Fruit fly (Drosophila melanogaster) whole organism, wandering third instar larva: ENCODE data around the gene CG7974.

Experiments used
- HLH106 ChIP-seq: fragments of 200-800 bp; optimal IDR thresholded peaks from 3 replicates; lab custom pipeline; 2019; ENCODE audit warnings: missing biosample characterization, mild to moderate bottlenecking, missing genetic modification characterization, moderate library complexity
- Hr78 ChIP-seq: fragments of >200 bp; optimal IDR thresholded peaks from 2 replicates; lab custom pipeline; 2017; ENCODE audit warnings: missing biosample characterization, missing genetic modification characterization
- Rel ChIP-seq, 2 experiments: fragments of 200-800 bp; sonication (Bioruptor generic) in 1 of 2; optimal IDR thresholded peaks; 2 replicates in 1 of 2; 3 replicates in 1 of 2; lab custom pipeline; 2016 to 2019; ENCODE audit warnings: mild to moderate bottlenecking in 2 of 2, missing biosample characterization in 2 of 2, missing genetic modification characterization in 2 of 2, moderate library complexity in 1 of 2
- br ChIP-seq: fragments of 200-800 bp; sonication (Bioruptor generic); optimal IDR thresholded peaks from 2 replicates; lab custom pipeline; 2016; ENCODE audit warnings: missing biosample characterization, missing genetic modification characterization
- ey ChIP-seq: fragments of 200-800 bp; sonication (Bioruptor generic); optimal IDR thresholded peaks from 2 replicates; lab custom pipeline; 2016; ENCODE audit warnings: missing biosample characterization, missing genetic modification characterization
- h ChIP-seq: fragments of 200-800 bp; sonication (Bioruptor generic); optimal IDR thresholded peaks from 3 replicates; lab custom pipeline; 2016; ENCODE audit warnings: missing biosample characterization, mild to moderate bottlenecking, missing genetic modification characterization
- pan ChIP-seq: fragments of >200 bp; optimal IDR thresholded peaks from 2 replicates; lab custom pipeline; 2017
- psq ChIP-seq: fragments of 200-800 bp; sonication (Bioruptor generic); optimal IDR thresholded peaks from 3 replicates; lab custom pipeline; 2017; ENCODE audit warnings: missing biosample characterization, mild to moderate bottlenecking, missing genetic modification characterization, moderate library complexity

DNA sequence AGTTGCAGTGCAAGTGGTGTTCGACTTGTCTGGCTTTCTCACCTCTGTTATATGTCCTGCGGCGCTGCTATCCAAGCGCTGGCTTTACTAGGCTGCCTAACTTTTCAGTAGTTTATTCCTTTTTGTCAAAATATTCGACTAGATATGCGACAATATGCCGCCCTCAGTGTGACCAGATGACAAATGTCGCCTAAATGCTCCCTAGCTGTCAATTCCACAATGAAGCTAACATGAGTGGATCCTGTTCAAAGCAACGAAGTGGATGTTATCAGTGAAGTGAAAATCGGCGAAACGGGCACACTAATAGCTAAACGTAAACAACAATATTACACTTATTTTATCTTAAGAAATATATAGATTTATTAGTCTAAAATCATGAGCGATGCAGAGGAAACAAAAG lies at the start of gene CG7974, which contains the start of gene Srrm234:
- TF ChIP-seq ey (GFP tag; lab: Kevin White, UChicago): no peak
- TF ChIP-seq pan (lab: Kevin White, UChicago): no peak
- no peak for TF ChIP-seq br (GFP tag; lab: Kevin White, UChicago)
- no peak for TF ChIP-seq HLH106 (tag; lab: Kevin White, UChicago)
- no peak for TF ChIP-seq Hr78
- no peak for TF ChIP-seq psq (GFP tag; lab: Kevin White, UChicago)
- no peak for TF ChIP-seq Rel (GFP tag; optimal IDR thresholded peaks at IDR 0.05; lab: Kevin White, UChicago)
- TF ChIP-seq Rel (tag; optimal IDR thresholded peaks at IDR 0.05; lab: Kevin White, UChicago): no peak
- no peak for TF ChIP-seq h (GFP tag; lab: Kevin White, UChicago)
